Worm (Caenorhabditis elegans) whole organism, L3 larva: ENCODE measurements around the gene T04C9.1.
A peak's percentile ranks its signal among the peaks of the same experiment; 100 is the strongest.

Experiments
- R02D3.7 ChIP-seq: fragments of 150-350 bp; optimal IDR thresholded peaks from 2 replicates; lab custom pipeline; 2014; ENCODE audit warnings: missing biosample characterization, missing genetic modification characterization
- aly-2 ChIP-seq: fragments of 150-350 bp; optimal IDR thresholded peaks from 2 replicates; lab custom pipeline; 2014; ENCODE audit warnings: missing biosample characterization, missing genetic modification characterization
- ama-1 ChIP-seq: fragments of 150-350 bp; optimal IDR thresholded peaks from 2 replicates; lab custom pipeline; 2018
- ceh-82 ChIP-seq: fragments of 150-350 bp; optimal IDR thresholded peaks from 2 replicates; lab custom pipeline; 2014; ENCODE audit warnings: missing biosample characterization, missing genetic modification characterization
- daf-12 ChIP-seq: fragments of 150-350 bp; optimal IDR thresholded peaks from 2 replicates; lab custom pipeline; 2014; ENCODE audit warnings: missing biosample characterization, missing genetic modification reagents, missing genetic modification characterization
- egl-27 ChIP-seq: sonication (generic microtip); optimal IDR thresholded peaks from 4 replicates; lab custom pipeline; 2017; ENCODE audit warnings: missing biosample characterization, missing genetic modification reagents, missing genetic modification characterization
- egl-5 ChIP-seq: fragments of 150-350 bp; optimal IDR thresholded peaks from 2 replicates; lab custom pipeline; 2017; ENCODE audit warnings: missing biosample characterization, missing genetic modification reagents, missing genetic modification characterization, inconsistent platforms
- elt-1 ChIP-seq: fragments of 150-350 bp; optimal IDR thresholded peaks from 2 replicates; lab custom pipeline; 2014; ENCODE audit warnings: missing biosample characterization, missing genetic modification characterization
- elt-2 ChIP-seq: sonication (generic microtip); optimal IDR thresholded peaks from 2 replicates; lab custom pipeline; 2016; ENCODE audit warnings: missing genetic modification reagents, mild to moderate bottlenecking, missing genetic modification characterization, missing compliant biosample characterization
- fkh-10 ChIP-seq: sonication (generic microtip); optimal IDR thresholded peaks from 2 replicates; lab custom pipeline; 2017; ENCODE audit warnings: missing biosample characterization, missing genetic modification reagents, missing genetic modification characterization
- hmg-11 ChIP-seq: sonication (generic microtip); optimal IDR thresholded peaks from 2 replicates; lab custom pipeline; 2016; ENCODE audit warnings: missing genetic modification characterization, missing compliant biosample characterization
- jun-1 ChIP-seq: fragments of 150-350 bp; optimal IDR thresholded peaks from 2 replicates; lab custom pipeline; 2014; ENCODE audit warnings: missing biosample characterization, missing genetic modification reagents, missing genetic modification characterization
- lin-15B ChIP-seq: fragments of 150-350 bp; optimal IDR thresholded peaks from 2 replicates; lab custom pipeline; 2014; ENCODE audit warnings: missing biosample characterization, missing genetic modification characterization
- lin-39 ChIP-seq: fragments of 150-350 bp; optimal IDR thresholded peaks from 2 replicates; lab custom pipeline; 2018; ENCODE audit warnings: missing biosample characterization, missing genetic modification reagents, missing genetic modification characterization
- mdl-1 ChIP-seq: fragments of 150-350 bp; optimal IDR thresholded peaks from 2 replicates; lab custom pipeline; 2014; ENCODE audit warnings: missing biosample characterization, missing genetic modification characterization
- nfya-1 ChIP-seq: sonication (generic microtip); optimal IDR thresholded peaks from 2 replicates; lab custom pipeline; 2017; ENCODE audit warnings: missing genetic modification characterization, mild to moderate bottlenecking, missing compliant biosample characterization, antibody characterized with exemption, moderate library complexity; ENCODE audit not compliant: insufficient read depth
- nhr-11 ChIP-seq: fragments of 150-350 bp; optimal IDR thresholded peaks from 2 replicates; lab custom pipeline; 2014; ENCODE audit warnings: missing biosample characterization, missing genetic modification characterization
- nhr-12 ChIP-seq: fragments of 150-350 bp; optimal IDR thresholded peaks from 2 replicates; lab custom pipeline; 2014; ENCODE audit warnings: missing biosample characterization, missing genetic modification characterization
- nhr-23 ChIP-seq: fragments of 150-350 bp; optimal IDR thresholded peaks from 2 replicates; lab custom pipeline; 2014; ENCODE audit warnings: missing biosample characterization, missing genetic modification reagents, missing genetic modification characterization
- nhr-237 ChIP-seq: fragments of 150-350 bp; optimal IDR thresholded peaks from 2 replicates; lab custom pipeline; 2014; ENCODE audit warnings: missing biosample characterization, missing genetic modification characterization
- nhr-43 ChIP-seq: sonication (generic microtip); optimal IDR thresholded peaks from 2 replicates; lab custom pipeline; 2016; ENCODE audit warnings: mild to moderate bottlenecking, missing genetic modification characterization, missing compliant biosample characterization; ENCODE audit not compliant: poor library complexity, severe bottlenecking
- nhr-77 ChIP-seq: fragments of 150-350 bp; optimal IDR thresholded peaks from 2 replicates; lab custom pipeline; 2014; ENCODE audit warnings: missing biosample characterization, missing genetic modification characterization
- pha-4 ChIP-seq: fragments of 150-350 bp; optimal IDR thresholded peaks from 2 replicates; lab custom pipeline; 2014; ENCODE audit warnings: missing biosample characterization, missing genetic modification reagents, missing genetic modification characterization
- pqm-1 ChIP-seq: fragments of 150-350 bp; optimal IDR thresholded peaks from 2 replicates; lab custom pipeline; 2017; ENCODE audit warnings: missing biosample characterization, missing genetic modification characterization, inconsistent platforms
- sea-2 ChIP-seq: fragments of 150-350 bp; sonication (generic microtip); optimal IDR thresholded peaks from 4 replicates; lab custom pipeline; 2014; ENCODE audit warnings: missing biosample characterization, missing genetic modification reagents, missing genetic modification characterization
- tbx-2 ChIP-seq: sonication (generic microtip); optimal IDR thresholded peaks from 2 replicates; lab custom pipeline; 2016; ENCODE audit warnings: mild to moderate bottlenecking, missing genetic modification characterization, missing compliant biosample characterization
- unc-39 ChIP-seq: sonication (generic microtip); optimal IDR thresholded peaks from 4 replicates; lab custom pipeline; 2017; ENCODE audit warnings: missing biosample characterization, missing genetic modification characterization
- ztf-11 ChIP-seq: fragments of 150-350 bp; optimal IDR thresholded peaks from 2 replicates; lab custom pipeline; 2014; ENCODE audit warnings: missing biosample characterization, missing genetic modification characterization
- ztf-4 ChIP-seq: fragments of 150-350 bp; optimal IDR thresholded peaks from 2 replicates; lab custom pipeline; 2014; ENCODE audit warnings: missing biosample characterization, missing genetic modification characterization

T04C9.1 gene

ce11 chrIII:5998640-5999039 is 5.6 kb downstream of the T04C9.1 start:
- no peak for TF ChIP-seq ztf-11 (tag; lab: Kevin White, UChicago)
- no peak for TF ChIP-seq nhr-23
- TF ChIP-seq lin-15B (tag; lab: Kevin White, UChicago), result no peak
- TF ChIP-seq R02D3.7 (tag; lab: Kevin White, UChicago), result no peak
- no peak for TF ChIP-seq unc-39 (tag; lab: Kevin White, UChicago)
- TF ChIP-seq egl-27 (tag; lab: Kevin White, UChicago), result no peak
- no peak for TF ChIP-seq daf-12 (tag; lab: Kevin White, UChicago)
- TF ChIP-seq sea-2 (GFP tag; lab: Kevin White, UChicago), result no peak
- TF ChIP-seq, all 47 proteins: peak for 0

- peak; percentile 70 for TF ChIP-seq lin-39 (tag; lab: Kevin White, UChicago)
- TF ChIP-seq fkh-10, result peak; percentile 1
- TF ChIP-seq hmg-11, result peak; percentile 59
- TF ChIP-seq nhr-43 (tag; lab: Kevin White, UChicago), result no peak
- TF ChIP-seq nfya-1 (tag; lab: Kevin White, UChicago), result peak; percentile 67
Observed at ce11 chrIII:5999629-6000028, 6.6 kb downstream of the T04C9.1 start.

DNA sequence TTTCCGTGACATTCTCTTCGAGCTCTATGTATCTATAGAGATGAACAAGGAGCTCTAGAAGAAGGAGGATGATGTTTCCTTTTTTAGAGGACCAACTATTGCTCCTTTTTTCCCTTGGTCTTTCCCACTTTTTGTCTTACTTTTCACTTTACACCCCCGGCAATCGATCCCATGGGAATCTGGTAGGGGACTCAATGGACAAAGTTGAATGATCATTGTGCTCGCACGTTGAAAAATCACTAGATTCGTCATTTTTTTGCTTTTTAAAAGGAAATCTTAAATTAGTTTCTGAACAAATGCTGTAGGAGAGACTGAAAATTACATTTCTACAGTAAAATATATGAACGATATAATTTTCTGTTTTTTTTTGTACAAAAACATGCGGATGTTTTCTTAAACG is 9.0 kb downstream of the T04C9.1 start:
- no peak for TF ChIP-seq elt-1 (tag; lab: Kevin White, UChicago)
- TF ChIP-seq ama-1 (lab: Kevin White, UChicago), result no peak
- no peak for TF ChIP-seq sea-2 (GFP tag; lab: Kevin White, UChicago)
- no peak for TF ChIP-seq fkh-10
- TF ChIP-seq lin-39 (tag; lab: Kevin White, UChicago), result peak; percentile 16
- no peak for TF ChIP-seq aly-2 (tag; lab: Kevin White, UChicago)

DNA sequence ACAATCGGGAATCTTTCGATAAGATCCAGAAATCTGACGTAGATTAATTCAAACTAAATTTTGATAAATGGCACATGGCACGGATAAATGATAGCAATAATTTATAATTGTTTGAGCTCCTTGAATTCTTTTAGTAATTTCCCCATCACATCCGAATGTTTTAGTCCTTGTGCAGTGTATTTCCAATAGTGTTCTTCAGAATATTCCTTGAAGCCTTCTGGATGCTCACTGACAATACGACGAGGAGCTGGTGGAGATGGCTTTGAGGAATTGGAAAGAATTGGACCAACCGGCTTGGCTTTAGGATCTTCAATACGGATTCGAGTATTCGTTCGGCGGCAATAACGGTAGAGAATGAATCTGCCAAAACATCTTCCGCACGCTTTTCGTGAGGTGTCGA is 13.4 kb downstream of the T04C9.1 start:
- TF ChIP-seq pha-4 (tag; lab: Kevin White, UChicago) (no peak), nhr-77 (peak; percentile 2), nfya-1 (tag; lab: Kevin White, UChicago) (no peak)

DNA sequence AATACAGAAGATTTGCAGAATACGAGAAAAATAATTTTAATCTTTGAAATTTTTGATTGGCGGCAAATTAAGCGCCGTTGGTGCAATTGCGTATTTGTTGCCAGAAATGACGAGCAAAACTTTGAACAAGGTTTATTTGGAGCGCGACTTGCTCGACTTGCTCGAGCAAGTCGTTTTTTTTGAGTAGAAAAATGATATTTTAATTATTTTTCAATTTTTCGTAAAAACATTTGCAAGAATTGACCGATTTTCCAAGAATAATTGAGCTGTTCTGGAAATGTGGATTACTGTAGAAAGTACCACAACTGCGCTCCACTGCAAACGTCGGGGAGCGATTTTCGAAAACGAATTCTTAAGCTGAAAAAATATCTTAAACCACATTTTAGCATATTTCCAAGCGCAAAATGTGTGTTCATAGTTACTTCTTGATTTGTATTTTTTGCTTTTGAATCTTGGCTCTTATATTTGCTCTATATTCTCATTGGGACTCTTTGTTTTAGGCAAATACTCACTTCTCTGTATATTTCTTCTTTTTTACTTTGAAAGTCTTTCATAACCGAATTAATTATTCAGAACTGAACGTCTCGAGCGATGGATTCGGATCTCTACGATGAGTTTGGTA is 16.1 kb downstream of the T04C9.1 start, which contains the start of the genes gcna-1 and eftu-2:
gcna-1 (minus strand) TSS at position 96 of the 622 bp plus-strand sequence.
eftu-2 (plus strand) TSS at position 572 of the 622 bp plus-strand sequence.
- no peak for TF ChIP-seq ceh-82 (tag; lab: Kevin White, UChicago)
- no peak for TF ChIP-seq nhr-237 (tag; lab: Kevin White, UChicago)
- no peak for TF ChIP-seq mdl-1 (tag; lab: Kevin White, UChicago)
- peak; percentile 70 for TF ChIP-seq lin-15B (tag; lab: Kevin White, UChicago)
- TF ChIP-seq elt-2 (tag; lab: Kevin White, UChicago), result no peak
- TF ChIP-seq nhr-43 (tag; lab: Kevin White, UChicago), result no peak

DNA sequence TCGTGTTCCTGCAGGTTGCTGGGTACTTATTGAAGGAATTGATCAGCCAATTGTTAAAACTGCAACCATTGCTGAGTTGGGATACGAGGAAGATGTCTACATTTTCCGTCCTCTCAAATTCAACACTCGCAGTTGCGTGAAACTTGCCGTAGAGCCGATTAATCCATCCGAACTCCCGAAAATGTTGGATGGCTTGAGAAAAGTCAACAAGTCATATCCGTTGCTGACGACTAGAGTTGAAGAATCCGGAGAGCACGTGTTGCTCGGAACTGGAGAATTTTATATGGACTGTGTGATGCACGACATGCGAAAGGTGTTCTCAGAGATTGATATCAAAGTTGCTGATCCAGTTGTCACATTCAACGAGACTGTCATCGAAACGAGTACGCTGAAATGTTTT is 18.3 kb downstream of the T04C9.1 start:
- no peak for TF ChIP-seq lin-39 (tag; lab: Kevin White, UChicago)
- TF ChIP-seq ama-1 (lab: Kevin White, UChicago), result no peak
- TF ChIP-seq pqm-1 (tag; lab: Kevin White, UChicago), result no peak
- TF ChIP-seq ztf-11 (tag; lab: Kevin White, UChicago), result no peak
- TF ChIP-seq, all 47 proteins: peak for 0

- TF ChIP-seq nhr-12 (tag; lab: Kevin White, UChicago) (no peak), ztf-4 (tag; lab: Kevin White, UChicago) (no peak), nhr-11 (tag; lab: Kevin White, UChicago) (no peak), unc-39 (tag; lab: Kevin White, UChicago) (no peak), tbx-2 (tag; lab: Kevin White, UChicago) (no peak), egl-5 (tag; lab: Kevin White, UChicago) (peak; percentile 2), lin-39 (tag; lab: Kevin White, UChicago) (peak; percentile 32), nfya-1 (tag; lab: Kevin White, UChicago) (no peak), nhr-237 (tag; lab: Kevin White, UChicago) (no peak), lin-15B (tag; lab: Kevin White, UChicago) (peak; percentile 69), nhr-23 (peak; percentile 35), egl-27 (tag; lab: Kevin White, UChicago) (no peak), jun-1 (tag; lab: Kevin White, UChicago) (no peak), nhr-43 (tag; lab: Kevin White, UChicago) (no peak)
Observed at ce11 chrIII:6019512-6020209, 26.6 kb downstream of the T04C9.1 start, which contains the start of the genes npp-10 and cyk-3. Gene npp-10 (minus strand): TSS chrIII:6019562. Gene cyk-3 (plus strand): TSS chrIII:6020159.
